Worm (Caenorhabditis elegans): Measurements from ENCODE around the gene mrpl-12.
A peak's percentile ranks its signal among the peaks of the same experiment; 100 is the strongest.
"Not testable (repeated sequence)": the region's sequence is repeated elsewhere in the genome, so short reads cannot be mapped to it uniquely, and the experiment has no call there.

Gene mrpl-12

ce11 chrIII:10736322-10736985, 28.9 kb downstream of the mrpl-12 start:
- TF ChIP-seq ztf-23 (GFP tag; IDR thresholded peaks at IDR 0.05) (no peak), flt-1 (GFP tag; IDR thresholded peaks at IDR 0.05) (no peak), tab-1 (GFP tag; IDR thresholded peaks at IDR 0.05) (no peak), klf-2 (GFP tag; conservative IDR thresholded peaks at IDR 0.05) (no peak), T22C8.4 (GFP tag; IDR thresholded peaks at IDR 0.05) (no peak), med-1 (GFP tag; optimal IDR thresholded peaks at IDR 0.05; ENCODE audit: insufficient read depth) (no peak), cog-1 (tag; optimal IDR thresholded peaks at IDR 0.05) (no peak)

- TF ChIP-seq ztf-29 (GFP tag; IDR thresholded peaks at IDR 0.05) (no peak), ztf-23 (GFP tag; IDR thresholded peaks at IDR 0.05) (no peak), flt-1 (GFP tag; IDR thresholded peaks at IDR 0.05) (no peak), ref-1 (GFP tag; conservative IDR thresholded peaks at IDR 0.05) (no peak), klf-2 (GFP tag; conservative IDR thresholded peaks at IDR 0.05) (no peak), med-1 (GFP tag; optimal IDR thresholded peaks at IDR 0.05; ENCODE audit: insufficient read depth) (no peak), T22C8.4 (GFP tag; IDR thresholded peaks at IDR 0.05) (no peak), tab-1 (GFP tag; IDR thresholded peaks at IDR 0.05) (no peak), cog-1 (tag; optimal IDR thresholded peaks at IDR 0.05) (no peak)
Observed at ce11 chrIII:10738081-10738480, 30.5 kb downstream of the mrpl-12 start.

- no peak for TF ChIP-seq klf-2 (GFP tag; conservative IDR thresholded peaks at IDR 0.05)
- TF ChIP-seq ztf-23 (GFP tag; IDR thresholded peaks at IDR 0.05), result no peak
- TF ChIP-seq flt-1 (GFP tag; IDR thresholded peaks at IDR 0.05), result no peak
- no peak for TF ChIP-seq med-1 (GFP tag; optimal IDR thresholded peaks at IDR 0.05; ENCODE audit: insufficient read depth)
- TF ChIP-seq T22C8.4 (GFP tag; IDR thresholded peaks at IDR 0.05), result no peak
- no peak for TF ChIP-seq ztf-29 (GFP tag; IDR thresholded peaks at IDR 0.05)
- TF ChIP-seq ref-1 (GFP tag; conservative IDR thresholded peaks at IDR 0.05), result no peak
- no peak for TF ChIP-seq cog-1 (tag; optimal IDR thresholded peaks at IDR 0.05)
- no peak for TF ChIP-seq tab-1 (GFP tag; IDR thresholded peaks at IDR 0.05)
Observed at ce11 chrIII:10739455-10739854, 31.9 kb downstream of the mrpl-12 start, which contains the start of gene smap-1. smap-1 (minus strand) TSS chrIII:10739792.

ce11 chrIII:10739902-10740301, 32.3 kb downstream of the mrpl-12 start:
- TF ChIP-seq ztf-29 (GFP tag; IDR thresholded peaks at IDR 0.05) (no peak), klf-2 (GFP tag; conservative IDR thresholded peaks at IDR 0.05) (no peak), ztf-23 (GFP tag; IDR thresholded peaks at IDR 0.05) (peak; percentile 83), flt-1 (GFP tag; IDR thresholded peaks at IDR 0.05) (0 out of 2 replicates have a peak, but pooled peaks have one; percentile 51)

ce11 chrIII:10740518-10740917, 33.0 kb downstream of the mrpl-12 start, which contains the start of gene K01G5.8:
K01G5.8 (minus strand) TSS chrIII:10740772.
- TF ChIP-seq med-1 (GFP tag; optimal IDR thresholded peaks at IDR 0.05; ENCODE audit: insufficient read depth), result no peak
- no peak for TF ChIP-seq klf-2 (GFP tag; conservative IDR thresholded peaks at IDR 0.05)
- TF ChIP-seq cog-1 (tag; optimal IDR thresholded peaks at IDR 0.05), result no peak
- TF ChIP-seq ref-1 (GFP tag; conservative IDR thresholded peaks at IDR 0.05), result no peak
- TF ChIP-seq flt-1 (GFP tag; IDR thresholded peaks at IDR 0.05), result no peak
- no peak for TF ChIP-seq ztf-29 (GFP tag; IDR thresholded peaks at IDR 0.05)
- no peak for TF ChIP-seq tab-1 (GFP tag; IDR thresholded peaks at IDR 0.05)
- TF ChIP-seq ztf-23 (GFP tag; IDR thresholded peaks at IDR 0.05), result no peak
- no peak for TF ChIP-seq T22C8.4 (GFP tag; IDR thresholded peaks at IDR 0.05)

ce11 chrIII:10742382-10742860, 34.9 kb downstream of the mrpl-12 start, which contains the start of the genes tbb-1 and rib-2:
tbb-1 (minus strand) TSS chrIII:10742432.
rib-2 (plus strand) TSS chrIII:10742810.
- TF ChIP-seq ztf-23 (GFP tag; IDR thresholded peaks at IDR 0.05) (peak; percentile 97), ref-1 (GFP tag; conservative IDR thresholded peaks at IDR 0.05) (no peak)

- no peak for TF ChIP-seq med-1 (GFP tag; optimal IDR thresholded peaks at IDR 0.05; ENCODE audit: insufficient read depth)
- no peak for TF ChIP-seq cog-1 (tag; optimal IDR thresholded peaks at IDR 0.05)
- TF ChIP-seq ztf-29 (GFP tag; IDR thresholded peaks at IDR 0.05), result no peak
- TF ChIP-seq flt-1 (GFP tag; IDR thresholded peaks at IDR 0.05), result no peak
- no peak for TF ChIP-seq tab-1 (GFP tag; IDR thresholded peaks at IDR 0.05)
- no peak for TF ChIP-seq T22C8.4 (GFP tag; IDR thresholded peaks at IDR 0.05)
- no peak for TF ChIP-seq ref-1 (GFP tag; conservative IDR thresholded peaks at IDR 0.05)
- TF ChIP-seq ztf-23 (GFP tag; IDR thresholded peaks at IDR 0.05), result no peak
- TF ChIP-seq klf-2 (GFP tag; conservative IDR thresholded peaks at IDR 0.05), result no peak
Observed at ce11 chrIII:10746406-10746807, 38.8 kb downstream of the mrpl-12 start.

- TF ChIP-seq flt-1 (GFP tag; IDR thresholded peaks at IDR 0.05) (no peak), ztf-23 (GFP tag; IDR thresholded peaks at IDR 0.05) (peak; percentile 100), ztf-29 (GFP tag; IDR thresholded peaks at IDR 0.05) (no peak), T22C8.4 (GFP tag; IDR thresholded peaks at IDR 0.05) (peak; percentile 72), med-1 (GFP tag; optimal IDR thresholded peaks at IDR 0.05; ENCODE audit: insufficient read depth) (no peak), cog-1 (tag; optimal IDR thresholded peaks at IDR 0.05) (peak; percentile 50), ref-1 (GFP tag; conservative IDR thresholded peaks at IDR 0.05) (no peak), klf-2 (GFP tag; conservative IDR thresholded peaks at IDR 0.05) (no peak), tab-1 (GFP tag; IDR thresholded peaks at IDR 0.05) (no peak)
Observed at ce11 chrIII:10747620-10748479, 40.3 kb downstream of the mrpl-12 start, which contains the start of the genes ran-1 and dkc-1. ran-1 (minus strand) TSS chrIII:10747728. dkc-1 (plus strand) TSS chrIII:10748429.

- TF ChIP-seq ztf-29 (GFP tag; IDR thresholded peaks at IDR 0.05); klf-2 (GFP tag; conservative IDR thresholded peaks at IDR 0.05); flt-1 (GFP tag; IDR thresholded peaks at IDR 0.05): not testable (repeated sequence)
Observed at ce11 chrIII:10750043-10750442, 42.5 kb downstream of the mrpl-12 start, which contains the start of gene enu-3.6. enu-3.6 (plus strand) TSS chrIII:10750434.
